Fruit fly (Drosophila melanogaster): ENCODE data around the gene CG13678.

Gene CG13678

dm6 chr3L:8186627-8187396 is 35.1 kb upstream of the CG13678 start, which contains the start of the genes ERR and Atg18a (continued):
- TF ChIP-seq cyc (GFP tag; optimal IDR thresholded peaks at IDR 0.05) (peak; percentile 91), Hr4 (GFP tag; optimal IDR thresholded peaks at IDR 0.05) (peak; percentile 90), CG8632 (GFP tag; optimal IDR thresholded peaks at IDR 0.05) (peak; percentile 70), fkh (GFP tag; optimal IDR thresholded peaks at IDR 0.05) (peak; percentile 63), Eip78C (GFP tag) (peak; percentile 85), Eip93F (GFP tag; optimal IDR thresholded peaks at IDR 0.05) (no peak), salr (GFP tag; optimal IDR thresholded peaks at IDR 0.05) (peak in 1 of 2 experiments; percentile 60), CG3032 (tag; optimal IDR thresholded peaks at IDR 0.05) (peak; percentile 90), CG34406 (GFP tag; optimal IDR thresholded peaks at IDR 0.05) (peak; percentile 82), vri (GFP tag; optimal IDR thresholded peaks at IDR 0.05) (peak; percentile 68), CG1621 (tag; optimal IDR thresholded peaks at IDR 0.05) (peak; percentile 12), svp (GFP tag) (no peak), Sox15 (GFP tag; optimal IDR thresholded peaks at IDR 0.05) (peak; percentile 90), Hr38 (GFP tag; optimal IDR thresholded peaks at IDR 0.05) (peak; percentile 60), CG8319 (GFP tag; optimal IDR thresholded peaks at IDR 0.05) (peak; percentile 82), Hr39 (GFP tag; optimal IDR thresholded peaks at IDR 0.05) (peak; percentile 94), Smox (GFP tag; optimal IDR thresholded peaks at IDR 0.05) (no peak), net (GFP tag; optimal IDR thresholded peaks at IDR 0.05) (peak; percentile 67), fd85E (GFP tag; optimal IDR thresholded peaks at IDR 0.05) (peak; percentile 67), CG6163 (GFP tag; IDR thresholded peaks at IDR 0.05) (peak; percentile 85), acj6 (GFP tag; optimal IDR thresholded peaks at IDR 0.05) (peak; percentile 89), lz (GFP tag; optimal IDR thresholded peaks at IDR 0.05) (peak; percentile 91), CG11762 (GFP tag; optimal IDR thresholded peaks at IDR 0.05; ENCODE audit: insufficient read depth) (peak; percentile 61), eg (GFP tag; IDR thresholded peaks at IDR 0.05) (peak; percentile 91), fd59A (GFP tag; optimal IDR thresholded peaks at IDR 0.05) (peak; percentile 71), Sox14 (GFP tag; optimal IDR thresholded peaks at IDR 0.05) (peak; percentile 93), Blimp-1 (GFP tag; optimal IDR thresholded peaks at IDR 0.05) (peak; percentile 51), CG9139 (GFP tag; optimal IDR thresholded peaks at IDR 0.05) (no peak), CG6808 (GFP tag; optimal IDR thresholded peaks at IDR 0.05) (peak; percentile 58), CG15336 (GFP tag; IDR thresholded peaks at IDR 0.05) (peak; percentile 63), OdsH (GFP tag; optimal IDR thresholded peaks at IDR 0.05) (peak; percentile 89), Sox102F (GFP tag; optimal IDR thresholded peaks at IDR 0.05) (peak; percentile 81), dsx (GFP tag; optimal IDR thresholded peaks at IDR 0.05; ENCODE audit: poor library complexity, severe bottlenecking) (peak; percentile 65)

dm6 chr3L:8187397-8187811 is 34.5 kb upstream of the CG13678 start:
- TF ChIP-seq CG15336 (GFP tag; IDR thresholded peaks at IDR 0.05): 0 out of 2 replicates have a peak, but pooled peaks have one; percentile 16
- TF ChIP-seq fkh (GFP tag; optimal IDR thresholded peaks at IDR 0.05): no peak

- TF ChIP-seq CG7368 (GFP tag; optimal IDR thresholded peaks at IDR 0.05): no peak
- no peak for TF ChIP-seq CG3919 (GFP tag; optimal IDR thresholded peaks at IDR 0.05)
- TF ChIP-seq Hr4 (GFP tag; optimal IDR thresholded peaks at IDR 0.05): no peak
- TF ChIP-seq lz (GFP tag; optimal IDR thresholded peaks at IDR 0.05): no peak
- TF ChIP-seq net (GFP tag; optimal IDR thresholded peaks at IDR 0.05): no peak
These were observed 32.7 kb upstream of the CG13678 start for dm6 chr3L:8189234-8189633.

- TF ChIP-seq esn (GFP tag; optimal IDR thresholded peaks at IDR 0.05): peak; percentile 21
- peak; percentile 0 for TF ChIP-seq CG3032 (tag; optimal IDR thresholded peaks at IDR 0.05)
- TF ChIP-seq CG1621 (tag; optimal IDR thresholded peaks at IDR 0.05): no peak
These were observed 30.8 kb upstream of the CG13678 start, which contains the start of gene MED24 for dm6 chr3L:8191042-8191613. TSS of gene MED24 (plus strand) at chr3L:8191270.
